Worm (Caenorhabditis elegans) whole organism, young adult: Measurements from ENCODE around the gene F35G2.3.

Source experiments
- B0336.3 ChIP-seq: fragments of 200-800 bp; sonication (Bioruptor generic); IDR thresholded peaks from 2 replicates; pipeline ENCODE4 v1.3.6; 2022; ENCODE audit warnings: missing genetic modification characterization, missing compliant biosample characterization
- C17E4.6 ChIP-seq: fragments of 200-800 bp; sonication (Bioruptor generic); IDR thresholded peaks from 2 replicates; pipeline ENCODE4 v1.3.6; 2022; ENCODE audit warnings: missing genetic modification reagents, missing genetic modification characterization, missing compliant biosample characterization
- D2030.7 ChIP-seq: fragments of 200-800 bp; sonication (Bioruptor generic); IDR thresholded peaks from 2 replicates; pipeline ENCODE4 v1.3.6; 2022; ENCODE audit warnings: missing genetic modification reagents, missing genetic modification characterization, missing compliant biosample characterization
- F10E7.11 ChIP-seq: sonication (generic microtip); optimal IDR thresholded peaks from 2 replicates; lab custom pipeline; 2017; ENCODE audit warnings: mild to moderate bottlenecking, missing genetic modification characterization, moderate library complexity, missing compliant biosample characterization
- F22D6.2 ChIP-seq: sonication (generic microtip); optimal IDR thresholded peaks from 2 replicates; lab custom pipeline; 2016; ENCODE audit warnings: mild to moderate bottlenecking, missing genetic modification characterization, missing compliant biosample characterization
- F23B12.7 ChIP-seq: sonication (generic microtip); optimal IDR thresholded peaks from 2 replicates; lab custom pipeline; 2017; ENCODE audit warnings: missing genetic modification characterization, mild to moderate bottlenecking, missing compliant biosample characterization, antibody characterized with exemption, moderate library complexity; ENCODE audit not compliant: insufficient read depth
- F39B2.1 ChIP-seq: fragments of 200-800 bp; sonication (Bioruptor generic); IDR thresholded peaks from 2 replicates; pipeline ENCODE4 v1.3.6; 2022; ENCODE audit warnings: missing genetic modification reagents, missing genetic modification characterization, missing compliant biosample characterization
- F49E8.2 ChIP-seq: sonication (generic microtip); optimal IDR thresholded peaks from 3 replicates; lab custom pipeline; 2017; ENCODE audit warnings: missing genetic modification characterization, mild to moderate bottlenecking, missing compliant biosample characterization, antibody characterized with exemption, moderate library complexity; ENCODE audit not compliant: insufficient read depth
- F55B11.4 ChIP-seq: sonication (generic microtip); optimal IDR thresholded peaks from 2 replicates; lab custom pipeline; 2016; ENCODE audit warnings: missing compliant biosample characterization, missing genetic modification characterization, borderline replicate concordance; ENCODE audit not compliant: insufficient read depth
- F57A8.1 ChIP-seq: fragments of 200-800 bp; sonication (Bioruptor generic); optimal IDR thresholded peaks from 2 replicates; lab custom pipeline; 2018; ENCODE audit warnings: mild to moderate bottlenecking, missing genetic modification characterization, moderate library complexity, missing compliant biosample characterization
- K11D2.4 ChIP-seq: fragments of 200-800 bp; sonication (Bioruptor generic); IDR thresholded peaks from 2 replicates; pipeline ENCODE4 v1.3.6; 2022; ENCODE audit warnings: missing genetic modification reagents, missing genetic modification characterization, missing compliant biosample characterization
- K12H6.12 ChIP-seq: fragments of 200-800 bp; sonication (Bioruptor generic); optimal IDR thresholded peaks from 2 replicates; lab custom pipeline; 2018; ENCODE audit warnings: mild to moderate bottlenecking, missing genetic modification characterization, missing compliant biosample characterization
- T26A5.8 ChIP-seq: sonication (generic microtip); optimal IDR thresholded peaks from 2 replicates; lab custom pipeline; 2016; ENCODE audit warnings: missing genetic modification characterization, missing compliant biosample characterization
- Y56A3A.18 ChIP-seq: fragments of 200-800 bp; sonication (Bioruptor generic); IDR thresholded peaks from 2 replicates; pipeline ENCODE4 v1.3.6; 2022; ENCODE audit warnings: missing genetic modification reagents, missing genetic modification characterization, missing compliant biosample characterization
- Y67H2A.10 ChIP-seq: fragments of 200-800 bp; sonication (Bioruptor generic); conservative IDR thresholded peaks from 2 replicates; pipeline ENCODE4 v1.3.6; 2022; ENCODE audit warnings: missing genetic modification reagents, missing genetic modification characterization, missing compliant biosample characterization
- Y95B8A.8 ChIP-seq: fragments of 200-800 bp; sonication (Bioruptor generic); IDR thresholded peaks from 2 replicates; pipeline ENCODE4 v1.3.6; 2022; ENCODE audit warnings: missing genetic modification reagents, missing genetic modification characterization, missing compliant biosample characterization
- aptf-3 ChIP-seq: fragments of 200-800 bp; sonication (Bioruptor generic); IDR thresholded peaks from 2 replicates; pipeline ENCODE4 v1.3.6; 2022; ENCODE audit warnings: missing genetic modification characterization, missing compliant biosample characterization
- atf-7 ChIP-seq: sonication (generic microtip); optimal IDR thresholded peaks from 2 replicates; lab custom pipeline; 2017; ENCODE audit warnings: mild to moderate bottlenecking, missing genetic modification characterization, missing compliant biosample characterization
- bed-2 ChIP-seq: fragments of 200-800 bp; sonication (Bioruptor generic); IDR thresholded peaks from 2 replicates; pipeline ENCODE4 v1.3.6; 2022; ENCODE audit warnings: missing genetic modification reagents, missing genetic modification characterization, missing compliant biosample characterization
- cebp-1 ChIP-seq, 2 experiments: fragments of 200-800 bp in 1 of 2; sonication (Bioruptor generic) in 1 of 2; sonication (generic microtip) in 1 of 2; IDR thresholded peaks in 1 of 2; optimal IDR thresholded peaks in 1 of 2; 2 replicates each; pipeline versions ENCODE4 v1.3.6 to Lab custom; 2017 to 2022; ENCODE audit warnings: missing compliant biosample characterization in 2 of 2, missing genetic modification characterization in 2 of 2, mild to moderate bottlenecking in 1 of 2, missing genetic modification reagents in 1 of 2, moderate library complexity in 1 of 2
- ceh-27 ChIP-seq: fragments of 200-800 bp; sonication (Bioruptor generic); optimal IDR thresholded peaks from 2 replicates; lab custom pipeline; 2018; ENCODE audit warnings: mild to moderate bottlenecking, missing genetic modification characterization, moderate library complexity, missing compliant biosample characterization
- dox-1 ChIP-seq: fragments of 200-800 bp; sonication (Bioruptor generic); IDR thresholded peaks from 2 replicates; pipeline ENCODE4 v1.3.6; 2022; ENCODE audit warnings: missing genetic modification reagents, missing genetic modification characterization, missing compliant biosample characterization
- dpff-1 ChIP-seq: sonication (generic microtip); optimal IDR thresholded peaks from 2 replicates; lab custom pipeline; 2017; ENCODE audit warnings: mild to moderate bottlenecking, missing genetic modification characterization, missing compliant biosample characterization
- dpl-1 ChIP-seq: fragments of 150-350 bp; optimal IDR thresholded peaks from 2 replicates; lab custom pipeline; 2014; ENCODE audit warnings: missing biosample characterization, missing genetic modification reagents, missing genetic modification characterization
- egl-18 ChIP-seq: fragments of 200-800 bp; sonication (Bioruptor generic); IDR thresholded peaks from 2 replicates; pipeline ENCODE4 v1.3.6; 2022; ENCODE audit warnings: missing genetic modification reagents, missing genetic modification characterization, missing compliant biosample characterization
- ekl-4 ChIP-seq: fragments of 200-800 bp; sonication (Bioruptor generic); IDR thresholded peaks from 2 replicates; pipeline ENCODE4 v1.3.6; 2022; ENCODE audit warnings: missing genetic modification reagents, missing genetic modification characterization, missing compliant biosample characterization
- fkh-3 ChIP-seq: sonication (generic microtip); optimal IDR thresholded peaks from 2 replicates; lab custom pipeline; 2016; ENCODE audit warnings: mild to moderate bottlenecking, missing genetic modification characterization, missing compliant biosample characterization
- gei-17 ChIP-seq: fragments of 200-800 bp; sonication (Bioruptor generic); optimal IDR thresholded peaks from 2 replicates; lab custom pipeline; 2018; ENCODE audit warnings: mild to moderate bottlenecking, missing genetic modification characterization, missing compliant biosample characterization
- hsf-1 ChIP-seq: fragments of 200-800 bp; sonication (Bioruptor generic); IDR thresholded peaks from 2 replicates; pipeline ENCODE4 v1.3.6; 2022; ENCODE audit warnings: missing genetic modification reagents, missing genetic modification characterization, missing compliant biosample characterization
- let-607 ChIP-seq, 2 experiments: fragments of 200-800 bp in 1 of 2; sonication (Bioruptor generic) in 1 of 2; sonication (generic microtip) in 1 of 2; optimal IDR thresholded peaks; 2 replicates each; lab custom pipeline; 2016 to 2018; ENCODE audit warnings: mild to moderate bottlenecking in 2 of 2, missing compliant biosample characterization in 2 of 2, missing genetic modification characterization in 2 of 2, moderate library complexity in 2 of 2, missing genotype in 1 of 2
- lin-26 ChIP-seq: fragments of 200-800 bp; sonication (Bioruptor generic); IDR thresholded peaks from 2 replicates; pipeline ENCODE4 v1.3.6; 2022; ENCODE audit warnings: missing genetic modification reagents, missing genetic modification characterization, missing compliant biosample characterization
- lsy-27 ChIP-seq: sonication (generic microtip); optimal IDR thresholded peaks from 2 replicates; lab custom pipeline; 2017; ENCODE audit warnings: missing genetic modification characterization, mild to moderate bottlenecking, missing compliant biosample characterization, antibody characterized with exemption, missing genotype, borderline replicate concordance; ENCODE audit not compliant: insufficient read depth
- mcd-1 ChIP-seq: fragments of 200-800 bp; sonication (Bioruptor generic); IDR thresholded peaks from 2 replicates; pipeline ENCODE4 v1.3.6; 2022; ENCODE audit warnings: missing genetic modification reagents, missing genetic modification characterization, missing compliant biosample characterization
- mel-28 ChIP-seq: sonication (generic microtip); optimal IDR thresholded peaks from 2 replicates; lab custom pipeline; 2016; ENCODE audit warnings: borderline replicate concordance, mild to moderate bottlenecking, missing genetic modification characterization, missing compliant biosample characterization
- nfyb-1 ChIP-seq: fragments of 200-800 bp; sonication (Bioruptor generic); IDR thresholded peaks from 2 replicates; pipeline ENCODE4 v1.3.6; 2022; ENCODE audit warnings: missing genetic modification reagents, missing genetic modification characterization, missing compliant biosample characterization
- nhr-80 ChIP-seq: sonication (generic microtip); optimal IDR thresholded peaks from 2 replicates; lab custom pipeline; 2016; ENCODE audit warnings: missing genetic modification characterization, missing compliant biosample characterization
- nhr-90 ChIP-seq: sonication (generic microtip); optimal IDR thresholded peaks from 2 replicates; lab custom pipeline; 2016; ENCODE audit warnings: missing genotype, mild to moderate bottlenecking, missing genetic modification characterization, missing compliant biosample characterization
- sea-2 ChIP-seq: fragments of 200-800 bp; sonication (Bioruptor generic); IDR thresholded peaks from 2 replicates; pipeline ENCODE4 v1.3.6; 2022; ENCODE audit warnings: missing genetic modification characterization, missing compliant biosample characterization
- snpc-3.4 ChIP-seq: sonication (generic microtip); optimal IDR thresholded peaks from 2 replicates; lab custom pipeline; 2017; ENCODE audit warnings: missing genetic modification characterization, mild to moderate bottlenecking, missing compliant biosample characterization, antibody characterized with exemption, moderate library complexity, missing genotype, missing genetic modification reagents
- tbp1 ChIP-seq: fragments of 200-800 bp; sonication (Bioruptor generic); optimal IDR thresholded peaks from 2 replicates; lab custom pipeline; 2018; ENCODE audit warnings: mild to moderate bottlenecking, missing genetic modification characterization, missing compliant biosample characterization
- zim-3 ChIP-seq: sonication (generic microtip); optimal IDR thresholded peaks from 2 replicates; lab custom pipeline; 2017; ENCODE audit warnings: mild to moderate bottlenecking, missing genetic modification characterization, moderate library complexity, missing compliant biosample characterization
- ztf-18 ChIP-seq: sonication (generic microtip); optimal IDR thresholded peaks from 2 replicates; lab custom pipeline; 2016; ENCODE audit warnings: missing genotype, mild to moderate bottlenecking, missing genetic modification characterization, missing compliant biosample characterization
- ztf-26 ChIP-seq: sonication (generic microtip); optimal IDR thresholded peaks from 2 replicates; lab custom pipeline; 2017; ENCODE audit warnings: missing genetic modification characterization, missing compliant biosample characterization
- ztf-28 ChIP-seq: fragments of 200-800 bp; sonication (Bioruptor generic); IDR thresholded peaks from 2 replicates; pipeline ENCODE4 v1.3.6; 2022; ENCODE audit warnings: missing genetic modification reagents, missing genetic modification characterization, missing compliant biosample characterization

Gene F35G2.3

DNA sequence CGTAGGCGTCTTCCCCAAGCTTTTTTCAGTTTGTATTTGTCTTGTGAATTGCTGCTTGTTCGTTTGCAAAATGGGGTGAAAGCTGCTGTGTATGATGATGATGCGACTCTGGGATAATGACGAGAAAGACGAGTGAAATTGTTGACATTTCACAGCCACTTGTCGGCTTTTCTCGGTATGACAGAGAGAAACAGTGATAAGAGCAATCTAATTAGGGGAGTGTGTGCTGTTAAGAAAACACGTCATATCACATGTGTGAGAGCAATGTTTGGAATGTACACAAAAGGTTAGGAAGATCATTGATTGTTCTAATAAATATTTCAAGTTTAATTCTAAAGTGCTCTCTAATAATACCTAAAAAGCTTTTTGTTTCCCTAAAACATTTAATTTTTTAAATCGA lies 11.7 kb upstream of the F35G2.3 start (continued):
- TF ChIP-seq F39B2.1 (GFP tag; lab: Robert Waterston, UW) (no peak), Y95B8A.8 (GFP tag; lab: Robert Waterston, UW) (0 out of 2 replicates have a peak, but pooled peaks have one; percentile 23), gei-17 (GFP tag; lab: Kevin White, UChicago) (no peak), K12H6.12 (tag; lab: Kevin White, UChicago) (no peak), fkh-3 (tag; lab: Kevin White, UChicago) (no peak), ztf-18 (tag; lab: Kevin White, UChicago) (no peak), dpff-1 (tag; lab: Kevin White, UChicago) (no peak), F55B11.4 (no peak), tbp1 (no peak), dpl-1 (GFP tag; lab: Kevin White, UChicago) (no peak), Y67H2A.10 (GFP tag; lab: Robert Waterston, UW) (no peak), T26A5.8 (tag; lab: Kevin White, UChicago) (no peak), lsy-27 (no peak), ekl-4 (no peak), Y56A3A.18 (no peak), mel-28 (tag; lab: Kevin White, UChicago) (no peak), mcd-1 (no peak), F22D6.2 (tag; lab: Kevin White, UChicago) (no peak)

DNA sequence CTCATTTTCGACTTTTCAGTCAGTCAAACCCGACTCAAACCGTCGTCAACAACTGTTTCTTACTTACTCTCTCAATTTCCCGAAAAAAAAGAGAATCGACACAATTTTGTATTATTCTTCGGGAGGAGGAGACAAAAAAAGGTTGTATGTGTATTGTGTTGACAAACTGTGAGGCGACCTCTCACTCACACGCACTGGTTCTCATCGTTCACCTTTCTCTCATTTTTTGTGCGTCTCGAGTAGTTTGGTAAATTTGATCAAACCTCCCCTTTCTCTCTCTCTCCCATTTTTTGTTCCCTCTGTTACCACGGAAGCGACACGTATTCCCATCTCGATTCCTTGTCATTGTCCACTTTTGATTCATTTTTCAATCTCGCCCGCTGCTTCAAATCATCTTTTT lies 10.6 kb upstream of the F35G2.3 start:
- peak; percentile 53 for TF ChIP-seq ceh-27 (GFP tag; lab: Kevin White, UChicago)
- TF ChIP-seq dpl-1 (GFP tag; lab: Kevin White, UChicago), result no peak
- TF ChIP-seq lsy-27, result no peak
- TF ChIP-seq Y56A3A.18, result no peak
- TF ChIP-seq nfyb-1 (GFP tag; lab: Robert Waterston, UW), result 0 out of 2 replicates have a peak, but pooled peaks have one; percentile 28

ce11 chrIV:12199538-12200158 lies 9.8 kb upstream of the F35G2.3 start:
- TF ChIP-seq snpc-3.4 (tag; lab: Kevin White, UChicago), result no peak
- 0 out of 2 replicates have a peak, but pooled peaks have one; percentile 5 for TF ChIP-seq dox-1 (GFP tag; lab: Robert Waterston, UW)
- peak; percentile 21 for TF ChIP-seq nhr-90 (tag; lab: Kevin White, UChicago)
- peak; percentile 64 for TF ChIP-seq B0336.3
- TF ChIP-seq C17E4.6 (GFP tag; lab: Robert Waterston, UW), result no peak
- TF ChIP-seq ceh-27 (GFP tag; lab: Kevin White, UChicago), result no peak
- no peak for TF ChIP-seq lin-26
- TF ChIP-seq hsf-1 (GFP tag; lab: Robert Waterston, UW), result no peak
- TF ChIP-seq cebp-1 (GFP tag; IDR thresholded peaks at IDR 0.05; lab: Robert Waterston, UW), result no peak
- peak; percentile 43 for TF ChIP-seq cebp-1 (tag; optimal IDR thresholded peaks at IDR 0.05; lab: Kevin White, UChicago)
- TF ChIP-seq F23B12.7 (tag; lab: Kevin White, UChicago), result no peak
- 0 out of 2 replicates have a peak, but pooled peaks have one; percentile 30 for TF ChIP-seq nfyb-1 (GFP tag; lab: Robert Waterston, UW)
- TF ChIP-seq bed-2, result no peak
- TF ChIP-seq sea-2 (GFP tag; lab: Robert Waterston, UW), result no peak
- TF ChIP-seq aptf-3 (GFP tag; lab: Robert Waterston, UW), result no peak
- TF ChIP-seq Y95B8A.8 (GFP tag; lab: Robert Waterston, UW), result no peak
- TF ChIP-seq K12H6.12 (tag; lab: Kevin White, UChicago), result no peak
- no peak for TF ChIP-seq F10E7.11 (tag; lab: Kevin White, UChicago)
- TF ChIP-seq ztf-28 (GFP tag; lab: Robert Waterston, UW), result no peak
- no peak for TF ChIP-seq F49E8.2 (tag; lab: Kevin White, UChicago)
- TF ChIP-seq F57A8.1 (GFP tag; lab: Kevin White, UChicago), result no peak
- TF ChIP-seq egl-18 (GFP tag; lab: Robert Waterston, UW), result no peak
- TF ChIP-seq nhr-80, result peak; percentile 66
- TF ChIP-seq ztf-26 (tag; lab: Kevin White, UChicago), result no peak
- TF ChIP-seq zim-3 (tag; lab: Kevin White, UChicago), result no peak
- peak; percentile 5 for TF ChIP-seq atf-7 (tag; lab: Kevin White, UChicago)
- TF ChIP-seq K11D2.4 (GFP tag; lab: Robert Waterston, UW), result no peak
- peak in 1 of 2 experiments; percentile 18 for TF ChIP-seq let-607 (tag; optimal IDR thresholded peaks at IDR 0.05; lab: Kevin White, UChicago)
- TF ChIP-seq D2030.7 (GFP tag; lab: Robert Waterston, UW), result no peak
- TF ChIP-seq T26A5.8 (tag; lab: Kevin White, UChicago), result no peak
